Worm (Caenorhabditis elegans) whole organism, young adult: Measurements from ENCODE around the gene K02A6.1.
A peak's percentile ranks its signal among the peaks of the same experiment; 100 is the strongest.

Source experiments
- B0261.1 ChIP-seq: sonication (generic microtip); optimal IDR thresholded peaks from 2 replicates; lab custom pipeline; 2016; ENCODE audit warnings: mild to moderate bottlenecking, missing genetic modification characterization, moderate library complexity, missing compliant biosample characterization
- C17E4.6 ChIP-seq: fragments of 200-800 bp; sonication (Bioruptor generic); IDR thresholded peaks from 2 replicates; pipeline ENCODE4 v1.3.6; 2022; ENCODE audit warnings: missing genetic modification reagents, missing genetic modification characterization, missing compliant biosample characterization
- F49E8.2 ChIP-seq: sonication (generic microtip); optimal IDR thresholded peaks from 3 replicates; lab custom pipeline; 2017; ENCODE audit warnings: missing genetic modification characterization, mild to moderate bottlenecking, missing compliant biosample characterization, antibody characterized with exemption, moderate library complexity; ENCODE audit not compliant: insufficient read depth
- F52B5.7 ChIP-seq: sonication (generic microtip); optimal IDR thresholded peaks from 2 replicates; lab custom pipeline; 2016; ENCODE audit warnings: mild to moderate bottlenecking, missing genetic modification characterization, missing compliant biosample characterization
- Y67H2A.10 ChIP-seq: fragments of 200-800 bp; sonication (Bioruptor generic); conservative IDR thresholded peaks from 2 replicates; pipeline ENCODE4 v1.3.6; 2022; ENCODE audit warnings: missing genetic modification reagents, missing genetic modification characterization, missing compliant biosample characterization
- ZK185.1 ChIP-seq: sonication (generic microtip); optimal IDR thresholded peaks from 2 replicates; lab custom pipeline; 2016; ENCODE audit warnings: mild to moderate bottlenecking, missing genetic modification characterization, missing compliant biosample characterization; ENCODE audit not compliant: poor library complexity, severe bottlenecking
- ama-1 ChIP-seq, 3 experiments: fragments of 150-350 bp in 1 of 3; sonication (generic microtip) in 2 of 3; optimal IDR thresholded peaks; 2 replicates each; lab custom pipeline; 2014 to 2018; ENCODE audit warnings: missing biosample characterization in 2 of 3, missing genetic modification characterization in 2 of 3, missing genetic modification reagents in 2 of 3
- atf-7 ChIP-seq: sonication (generic microtip); optimal IDR thresholded peaks from 2 replicates; lab custom pipeline; 2017; ENCODE audit warnings: mild to moderate bottlenecking, missing genetic modification characterization, missing compliant biosample characterization
- athp-1 ChIP-seq: sonication (generic microtip); optimal IDR thresholded peaks from 2 replicates; lab custom pipeline; 2017; ENCODE audit warnings: mild to moderate bottlenecking, missing genetic modification characterization, missing compliant biosample characterization
- bed-1 ChIP-seq: fragments of 200-800 bp; sonication (Bioruptor generic); IDR thresholded peaks from 2 replicates; pipeline ENCODE4 v1.3.6; 2022; ENCODE audit warnings: missing genetic modification reagents, missing genetic modification characterization, missing compliant biosample characterization
- cebp-1 ChIP-seq, 2 experiments: fragments of 200-800 bp in 1 of 2; sonication (Bioruptor generic) in 1 of 2; sonication (generic microtip) in 1 of 2; IDR thresholded peaks in 1 of 2; optimal IDR thresholded peaks in 1 of 2; 2 replicates each; pipeline versions ENCODE4 v1.3.6 to Lab custom; 2017 to 2022; ENCODE audit warnings: missing compliant biosample characterization in 2 of 2, missing genetic modification characterization in 2 of 2, mild to moderate bottlenecking in 1 of 2, missing genetic modification reagents in 1 of 2, moderate library complexity in 1 of 2
- ceh-40 ChIP-seq: fragments of 200-800 bp; sonication (Bioruptor generic); IDR thresholded peaks from 2 replicates; pipeline ENCODE4 v1.3.6; 2022; ENCODE audit warnings: missing genetic modification characterization, missing compliant biosample characterization
- die-1 ChIP-seq: sonication (generic microtip); optimal IDR thresholded peaks from 2 replicates; lab custom pipeline; 2016; ENCODE audit warnings: missing genotype, mild to moderate bottlenecking, missing genetic modification characterization, missing compliant biosample characterization
- dox-1 ChIP-seq: fragments of 200-800 bp; sonication (Bioruptor generic); IDR thresholded peaks from 2 replicates; pipeline ENCODE4 v1.3.6; 2022; ENCODE audit warnings: missing genetic modification reagents, missing genetic modification characterization, missing compliant biosample characterization
- egl-18 ChIP-seq: fragments of 200-800 bp; sonication (Bioruptor generic); IDR thresholded peaks from 2 replicates; pipeline ENCODE4 v1.3.6; 2022; ENCODE audit warnings: missing genetic modification reagents, missing genetic modification characterization, missing compliant biosample characterization
- ets-4 ChIP-seq: fragments of 200-800 bp; sonication (Bioruptor generic); optimal IDR thresholded peaks from 2 replicates; lab custom pipeline; 2018; ENCODE audit warnings: mild to moderate bottlenecking, missing genetic modification characterization, missing compliant biosample characterization
- hsf-1 ChIP-seq: fragments of 200-800 bp; sonication (Bioruptor generic); IDR thresholded peaks from 2 replicates; pipeline ENCODE4 v1.3.6; 2022; ENCODE audit warnings: missing genetic modification reagents, missing genetic modification characterization, missing compliant biosample characterization
- let-526 ChIP-seq: fragments of 200-800 bp; sonication (Bioruptor generic); IDR thresholded peaks from 2 replicates; pipeline ENCODE4 v1.3.6; 2022; ENCODE audit warnings: missing genetic modification reagents, missing genetic modification characterization, missing compliant biosample characterization
- let-607 ChIP-seq, 2 experiments: fragments of 200-800 bp in 1 of 2; sonication (Bioruptor generic) in 1 of 2; sonication (generic microtip) in 1 of 2; optimal IDR thresholded peaks; 2 replicates each; lab custom pipeline; 2016 to 2018; ENCODE audit warnings: mild to moderate bottlenecking in 2 of 2, missing compliant biosample characterization in 2 of 2, missing genetic modification characterization in 2 of 2, moderate library complexity in 2 of 2, missing genotype in 1 of 2
- lin-35 ChIP-seq, 3 experiments: fragments of 150-350 bp in 2 of 3; sonication (generic microtip) in 1 of 3; optimal IDR thresholded peaks; 2 replicates each; lab custom pipeline; 2014 to 2018; ENCODE audit warnings: missing biosample characterization in 3 of 3, missing genetic modification characterization in 3 of 3, missing genetic modification reagents in 3 of 3
- lin-40 ChIP-seq: sonication (generic microtip); optimal IDR thresholded peaks from 2 replicates; lab custom pipeline; 2016; ENCODE audit warnings: missing genetic modification characterization, mild to moderate bottlenecking, missing compliant biosample characterization, missing genotype, missing genetic modification reagents
- madf-10 ChIP-seq: sonication (generic microtip); optimal IDR thresholded peaks from 2 replicates; lab custom pipeline; 2016; ENCODE audit warnings: mild to moderate bottlenecking, missing genetic modification characterization, missing compliant biosample characterization
- madf-3 ChIP-seq: fragments of 200-800 bp; sonication (Bioruptor generic); IDR thresholded peaks from 2 replicates; pipeline ENCODE4 v1.3.6; 2022; ENCODE audit warnings: missing genetic modification reagents, missing genetic modification characterization, missing compliant biosample characterization
- mcd-1 ChIP-seq: fragments of 200-800 bp; sonication (Bioruptor generic); IDR thresholded peaks from 2 replicates; pipeline ENCODE4 v1.3.6; 2022; ENCODE audit warnings: missing genetic modification reagents, missing genetic modification characterization, missing compliant biosample characterization
- nfyb-1 ChIP-seq: fragments of 200-800 bp; sonication (Bioruptor generic); IDR thresholded peaks from 2 replicates; pipeline ENCODE4 v1.3.6; 2022; ENCODE audit warnings: missing genetic modification reagents, missing genetic modification characterization, missing compliant biosample characterization
- nhr-80 ChIP-seq: sonication (generic microtip); optimal IDR thresholded peaks from 2 replicates; lab custom pipeline; 2016; ENCODE audit warnings: missing genetic modification characterization, missing compliant biosample characterization
- nhr-90 ChIP-seq: sonication (generic microtip); optimal IDR thresholded peaks from 2 replicates; lab custom pipeline; 2016; ENCODE audit warnings: missing genotype, mild to moderate bottlenecking, missing genetic modification characterization, missing compliant biosample characterization
- pha-4 ChIP-seq: fragments of 150-350 bp; sonication (generic microtip); optimal IDR thresholded peaks from 2 replicates; lab custom pipeline; 2014; ENCODE audit warnings: missing biosample characterization, missing genetic modification reagents, missing genetic modification characterization
- sea-2 ChIP-seq: fragments of 200-800 bp; sonication (Bioruptor generic); IDR thresholded peaks from 2 replicates; pipeline ENCODE4 v1.3.6; 2022; ENCODE audit warnings: missing genetic modification characterization, missing compliant biosample characterization
- snpc-1.1 ChIP-seq: sonication (generic microtip); optimal IDR thresholded peaks from 2 replicates; lab custom pipeline; 2017; ENCODE audit warnings: missing genetic modification characterization, mild to moderate bottlenecking, missing compliant biosample characterization, antibody characterized with exemption, moderate library complexity, missing genotype, missing genetic modification reagents; ENCODE audit not compliant: insufficient read depth
- sptf-2 ChIP-seq: fragments of 200-800 bp; sonication (Bioruptor generic); optimal IDR thresholded peaks from 2 replicates; lab custom pipeline; 2018; ENCODE audit warnings: mild to moderate bottlenecking, missing genetic modification characterization, missing compliant biosample characterization
- tbp1 ChIP-seq: fragments of 200-800 bp; sonication (Bioruptor generic); optimal IDR thresholded peaks from 2 replicates; lab custom pipeline; 2018; ENCODE audit warnings: mild to moderate bottlenecking, missing genetic modification characterization, missing compliant biosample characterization
- unc-62 ChIP-seq: fragments of 150-350 bp; optimal IDR thresholded peaks from 2 replicates; lab custom pipeline; 2014; ENCODE audit warnings: missing biosample characterization, missing genetic modification reagents, missing genetic modification characterization

Gene K02A6.1

DNA sequence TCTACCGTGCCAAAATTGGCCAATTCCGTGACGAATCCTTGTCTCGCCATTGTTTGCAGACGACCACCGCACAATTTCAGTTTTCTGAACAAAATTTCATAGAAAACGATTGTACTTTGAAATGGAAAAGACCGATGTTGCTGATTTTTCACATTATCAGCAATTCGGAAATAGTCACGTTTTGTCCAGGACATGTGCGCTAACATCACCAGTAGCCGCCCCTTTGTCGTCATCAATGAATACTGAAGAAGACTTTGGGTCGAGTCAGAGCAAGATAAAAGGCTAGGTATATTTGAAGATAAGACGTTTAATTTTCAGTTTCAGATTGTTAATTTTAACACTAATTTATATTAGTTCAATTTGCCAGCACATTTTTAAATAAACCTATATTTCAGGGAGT is 22.4 kb downstream of the K02A6.1 start, which contains the start of gene endu-2:
TSS of gene endu-2 (plus strand) at position 396 of the 400 bp plus-strand sequence.
- no peak for TF ChIP-seq Y67H2A.10 (GFP tag; lab: Robert Waterston, UW)
- no peak for TF ChIP-seq cebp-1 (GFP tag; IDR thresholded peaks at IDR 0.05; lab: Robert Waterston, UW)
- peak; percentile 2 for TF ChIP-seq cebp-1 (tag; optimal IDR thresholded peaks at IDR 0.05; lab: Kevin White, UChicago)
- 0 out of 2 replicates have a peak, but pooled peaks have one; percentile 17 for TF ChIP-seq nfyb-1 (GFP tag; lab: Robert Waterston, UW)
- peak; percentile 42 for TF ChIP-seq nhr-80 (tag; lab: Kevin White, UChicago)
- no peak for TF ChIP-seq C17E4.6 (GFP tag; lab: Robert Waterston, UW)
- TF ChIP-seq, all 124 proteins: peak for 3

ce11 chrX:8243116-8243515 is 23.6 kb downstream of the K02A6.1 start:
- TF ChIP-seq unc-62 (GFP tag; lab: Kevin White, UChicago) (peak; percentile 75), pha-4 (tag; lab: Kevin White, UChicago) (peak; percentile 31), mcd-1 (GFP tag; lab: Robert Waterston, UW) (no peak), F49E8.2 (tag; lab: Kevin White, UChicago) (no peak), let-526 (peak; percentile 70; the same call in 1 of the 2 replicates), lin-40 (tag; lab: Kevin White, UChicago) (no peak), athp-1 (tag; lab: Kevin White, UChicago) (no peak), tbp1 (peak; percentile 25), hsf-1 (0 out of 2 replicates have a peak, but pooled peaks have one; percentile 25), nhr-80 (tag; lab: Kevin White, UChicago) (peak; percentile 93), cebp-1 (GFP tag; IDR thresholded peaks at IDR 0.05; lab: Robert Waterston, UW) (peak; percentile 90), cebp-1 (tag; optimal IDR thresholded peaks at IDR 0.05; lab: Kevin White, UChicago) (peak; percentile 94), die-1 (tag; lab: Kevin White, UChicago) (no peak), atf-7 (tag; lab: Kevin White, UChicago) (peak; percentile 68), Y67H2A.10 (GFP tag; lab: Robert Waterston, UW) (no peak), sptf-2 (GFP tag; lab: Kevin White, UChicago) (no peak), ZK185.1 (tag; lab: Kevin White, UChicago) (peak; percentile 40), madf-10 (tag; lab: Kevin White, UChicago) (no peak), egl-18 (GFP tag; lab: Robert Waterston, UW) (no peak), B0261.1 (no peak), snpc-1.1 (tag; lab: Kevin White, UChicago) (no peak), C17E4.6 (GFP tag; lab: Robert Waterston, UW) (no peak), lin-35 (GFP tag; optimal IDR thresholded peaks at IDR 0.05; lab: Kevin White, UChicago) (no peak), bed-1 (GFP tag; lab: Robert Waterston, UW) (no peak), ets-4 (GFP tag; lab: Kevin White, UChicago) (peak; percentile 65), nfyb-1 (GFP tag; lab: Robert Waterston, UW) (no peak), nhr-90 (tag; lab: Kevin White, UChicago) (peak; percentile 15), ama-1 (optimal IDR thresholded peaks at IDR 0.05; lab: Kevin White, UChicago) (no peak), ama-1 (GFP tag; optimal IDR thresholded peaks at IDR 0.05; lab: Kevin White, UChicago) (no peak)

- TF ChIP-seq let-607 (tag; optimal IDR thresholded peaks at IDR 0.05; lab: Kevin White, UChicago) (peak in 1 of 2 experiments; percentile 0), snpc-1.1 (tag; lab: Kevin White, UChicago) (no peak), lin-40 (tag; lab: Kevin White, UChicago) (no peak), egl-18 (GFP tag; lab: Robert Waterston, UW) (no peak), madf-3 (no peak), nhr-80 (tag; lab: Kevin White, UChicago) (peak; percentile 75), dox-1 (GFP tag; lab: Robert Waterston, UW) (peak; percentile 35; the same call in 1 of the 2 replicates), tbp1 (no peak), sea-2 (GFP tag; lab: Robert Waterston, UW) (no peak), die-1 (tag; lab: Kevin White, UChicago) (no peak), ceh-40 (no peak), F52B5.7 (tag; lab: Kevin White, UChicago) (no peak)
These were observed 26.6 kb downstream of the K02A6.1 start, which contains the start of gene kqt-2 for ce11 chrX:8246126-8246525. kqt-2 (minus strand) TSS chrX:8246369.
